Worm (Caenorhabditis elegans): ENCODE measurements around the gene B0228.8.

B0228.8 gene

DNA sequence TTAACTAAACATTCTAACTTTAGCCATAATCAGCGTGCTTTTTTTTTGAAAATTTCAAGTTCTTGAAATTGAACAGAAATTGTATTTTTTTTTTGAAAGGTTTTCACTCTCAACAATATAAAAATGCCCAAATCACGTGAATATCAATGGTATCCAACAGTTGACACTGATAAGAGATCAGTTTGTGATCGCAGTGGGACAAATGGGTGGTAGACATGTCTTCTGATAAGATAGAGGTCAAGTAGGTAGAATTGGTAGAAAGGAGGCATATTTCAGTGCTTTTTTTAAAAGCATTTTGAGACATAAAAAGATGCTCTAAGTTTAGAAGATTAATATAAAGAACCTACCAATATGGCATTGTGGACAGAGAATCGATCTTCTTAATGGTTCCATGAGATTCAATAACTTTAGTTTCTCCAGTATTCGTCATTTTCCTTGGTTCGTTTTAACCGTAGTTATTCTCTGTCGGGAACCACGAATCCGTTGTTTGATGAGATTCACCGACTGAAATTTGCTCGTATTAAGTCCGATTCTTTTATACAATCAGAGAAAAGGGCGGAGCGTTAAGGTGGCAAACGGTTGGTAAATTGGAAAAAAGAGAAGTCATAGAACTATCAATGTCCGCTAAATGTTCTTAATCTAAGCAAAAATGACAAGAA lies 16.1 kb upstream of the B0228.8 start, which contains the start of gene mthf-1:
Gene mthf-1 (minus strand): TSS at position 504 of the 659 bp plus-strand sequence.
- TF ChIP-seq med-1 (GFP tag; optimal IDR thresholded peaks at IDR 0.05; ENCODE audit: insufficient read depth) (no peak), ztf-29 (GFP tag; IDR thresholded peaks at IDR 0.05) (no peak), T22C8.4 (GFP tag; IDR thresholded peaks at IDR 0.05) (no peak), cog-1 (tag; optimal IDR thresholded peaks at IDR 0.05) (no peak), ref-1 (GFP tag; conservative IDR thresholded peaks at IDR 0.05) (no peak), ztf-23 (GFP tag; IDR thresholded peaks at IDR 0.05) (no peak), tab-1 (GFP tag; IDR thresholded peaks at IDR 0.05) (no peak), klf-2 (GFP tag; conservative IDR thresholded peaks at IDR 0.05) (no peak), flt-1 (GFP tag; IDR thresholded peaks at IDR 0.05) (no peak)

- TF ChIP-seq med-1 (GFP tag; optimal IDR thresholded peaks at IDR 0.05; ENCODE audit: insufficient read depth) (no peak), klf-2 (GFP tag; conservative IDR thresholded peaks at IDR 0.05) (no peak), ztf-23 (GFP tag; IDR thresholded peaks at IDR 0.05) (no peak), tab-1 (GFP tag; IDR thresholded peaks at IDR 0.05) (no peak), cog-1 (tag; optimal IDR thresholded peaks at IDR 0.05) (no peak)
Measured at ce11 chrII:7776715-7777114, 15.4 kb upstream of the B0228.8 start.

DNA sequence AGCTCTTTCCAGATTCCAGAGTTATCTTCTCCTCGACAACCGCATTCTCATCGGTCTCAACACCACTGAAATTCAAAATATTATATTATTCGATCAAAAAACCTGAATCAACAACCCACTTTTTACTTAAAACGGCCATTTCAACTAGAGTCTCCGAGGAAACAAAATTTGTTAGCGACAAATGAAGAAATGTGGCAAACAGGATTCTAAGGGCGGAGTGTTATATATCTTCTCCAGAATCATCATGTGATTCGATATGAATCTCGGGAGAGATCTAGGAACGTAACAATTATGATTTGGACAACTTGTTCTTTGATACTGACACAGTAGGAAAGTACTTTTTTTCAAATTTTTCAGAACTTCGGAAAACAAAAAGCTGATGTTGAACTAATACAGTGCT lies 14.9 kb upstream of the B0228.8 start:
- TF ChIP-seq cog-1 (tag; optimal IDR thresholded peaks at IDR 0.05) = no peak
- no peak for TF ChIP-seq klf-2 (GFP tag; conservative IDR thresholded peaks at IDR 0.05)
- TF ChIP-seq flt-1 (GFP tag; IDR thresholded peaks at IDR 0.05) = no peak
- TF ChIP-seq tab-1 (GFP tag; IDR thresholded peaks at IDR 0.05) = no peak
- no peak for TF ChIP-seq T22C8.4 (GFP tag; IDR thresholded peaks at IDR 0.05)
- TF ChIP-seq ztf-23 (GFP tag; IDR thresholded peaks at IDR 0.05) = no peak
- no peak for TF ChIP-seq med-1 (GFP tag; optimal IDR thresholded peaks at IDR 0.05; ENCODE audit: insufficient read depth)
- TF ChIP-seq ztf-29 (GFP tag; IDR thresholded peaks at IDR 0.05) = no peak
- no peak for TF ChIP-seq ref-1 (GFP tag; conservative IDR thresholded peaks at IDR 0.05)

DNA sequence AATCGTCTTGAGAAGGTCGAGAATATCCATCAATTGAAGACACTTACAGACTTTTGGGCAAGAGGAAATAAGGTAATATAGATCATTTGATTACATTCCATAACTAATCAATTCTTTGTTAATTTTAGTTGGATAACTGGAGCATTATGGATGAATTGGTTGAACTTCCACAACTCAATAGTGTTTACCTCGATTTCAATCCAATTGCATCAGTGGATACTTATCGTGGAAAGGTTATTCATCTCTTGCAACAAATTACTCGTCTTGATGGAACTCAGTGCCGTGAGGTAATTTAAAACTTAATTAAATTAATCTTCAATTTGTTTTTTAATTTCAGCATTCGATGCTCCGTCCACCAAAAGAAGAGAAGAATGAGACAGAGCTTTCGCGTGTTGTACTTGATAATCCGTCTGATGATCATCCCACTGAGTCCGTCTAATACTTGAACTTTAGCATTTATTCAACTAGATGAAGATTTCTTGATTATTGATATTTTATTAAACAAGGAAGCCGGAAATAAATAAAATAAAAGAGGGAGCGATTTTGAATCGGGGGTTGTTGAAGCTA lies 12.2 kb upstream of the B0228.8 start:
- TF ChIP-seq tab-1 (GFP tag; IDR thresholded peaks at IDR 0.05) = no peak
- no peak for TF ChIP-seq med-1 (GFP tag; optimal IDR thresholded peaks at IDR 0.05; ENCODE audit: insufficient read depth)
- TF ChIP-seq ztf-23 (GFP tag; IDR thresholded peaks at IDR 0.05) = no peak
- TF ChIP-seq flt-1 (GFP tag; IDR thresholded peaks at IDR 0.05) = no peak
- no peak for TF ChIP-seq klf-2 (GFP tag; conservative IDR thresholded peaks at IDR 0.05)
- no peak for TF ChIP-seq ztf-29 (GFP tag; IDR thresholded peaks at IDR 0.05)
- no peak for TF ChIP-seq cog-1 (tag; optimal IDR thresholded peaks at IDR 0.05)
- no peak for TF ChIP-seq ref-1 (GFP tag; conservative IDR thresholded peaks at IDR 0.05)
- no peak for TF ChIP-seq T22C8.4 (GFP tag; IDR thresholded peaks at IDR 0.05)

DNA sequence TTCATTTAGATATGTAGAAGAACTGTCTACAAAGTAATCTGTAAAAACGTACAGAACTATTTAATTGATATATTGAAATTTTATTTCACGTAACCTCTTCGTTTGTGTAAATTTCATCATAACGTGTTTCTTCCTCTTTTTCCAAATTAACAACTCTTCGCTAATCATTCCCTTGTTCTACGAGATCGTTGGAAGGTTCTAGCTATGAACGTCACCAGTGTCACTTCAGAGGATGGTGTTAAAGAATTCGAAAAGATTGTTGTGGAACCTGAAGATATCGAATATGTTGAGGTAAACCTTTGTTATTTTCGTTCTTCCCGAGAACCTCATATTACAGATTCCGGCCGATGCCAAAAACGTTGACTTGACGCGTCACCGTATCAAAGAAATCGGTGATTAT lies 11.1 kb upstream of the B0228.8 start, which contains the start of gene C06A8.6:
Gene C06A8.6 (plus strand): TSS at position 89 of the 400 bp plus-strand sequence.
- TF ChIP-seq ztf-29 (GFP tag; IDR thresholded peaks at IDR 0.05) (no peak), klf-2 (GFP tag; conservative IDR thresholded peaks at IDR 0.05) (no peak), flt-1 (GFP tag; IDR thresholded peaks at IDR 0.05) (no peak), ztf-23 (GFP tag; IDR thresholded peaks at IDR 0.05) (no peak), T22C8.4 (GFP tag; IDR thresholded peaks at IDR 0.05) (no peak), tab-1 (GFP tag; IDR thresholded peaks at IDR 0.05) (no peak), ref-1 (GFP tag; conservative IDR thresholded peaks at IDR 0.05) (no peak), cog-1 (tag; optimal IDR thresholded peaks at IDR 0.05) (no peak)

DNA sequence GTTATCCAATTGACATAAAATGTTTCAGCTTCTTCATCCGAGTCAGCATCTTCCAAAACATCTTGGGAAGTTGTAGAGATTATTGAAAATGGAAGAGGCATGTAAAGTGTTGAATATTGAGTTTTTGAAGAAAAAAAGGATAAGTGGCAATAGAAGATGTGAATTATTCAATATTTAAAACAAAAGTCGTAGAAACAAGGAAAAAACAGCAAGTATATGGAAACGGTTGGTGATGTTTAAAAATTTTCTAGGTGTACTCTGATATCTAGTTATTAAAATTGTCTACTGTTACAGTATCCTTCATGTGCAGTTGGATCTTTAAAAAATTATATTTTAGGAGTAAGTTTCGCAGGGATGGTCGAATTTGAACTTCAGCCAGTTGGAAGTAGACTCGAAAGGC lies 10.6 kb upstream of the B0228.8 start, which contains the start of gene C06A8.8:
Gene C06A8.8 (minus strand): TSS at position 101 of the 400 bp plus-strand sequence.
- no peak for TF ChIP-seq klf-2 (GFP tag; conservative IDR thresholded peaks at IDR 0.05)
- TF ChIP-seq flt-1 (GFP tag; IDR thresholded peaks at IDR 0.05) = no peak
- TF ChIP-seq ztf-23 (GFP tag; IDR thresholded peaks at IDR 0.05) = no peak
- TF ChIP-seq ref-1 (GFP tag; conservative IDR thresholded peaks at IDR 0.05) = no peak

ce11 chrII:7770253-7770652 lies 8.9 kb upstream of the B0228.8 start:
- TF ChIP-seq tab-1 (GFP tag; IDR thresholded peaks at IDR 0.05) (no peak), ref-1 (GFP tag; conservative IDR thresholded peaks at IDR 0.05) (no peak), klf-2 (GFP tag; conservative IDR thresholded peaks at IDR 0.05) (no peak), ztf-29 (GFP tag; IDR thresholded peaks at IDR 0.05) (no peak), flt-1 (GFP tag; IDR thresholded peaks at IDR 0.05) (no peak), med-1 (GFP tag; optimal IDR thresholded peaks at IDR 0.05; ENCODE audit: insufficient read depth) (no peak), ztf-23 (GFP tag; IDR thresholded peaks at IDR 0.05) (no peak), cog-1 (tag; optimal IDR thresholded peaks at IDR 0.05) (no peak), T22C8.4 (GFP tag; IDR thresholded peaks at IDR 0.05) (no peak)

DNA sequence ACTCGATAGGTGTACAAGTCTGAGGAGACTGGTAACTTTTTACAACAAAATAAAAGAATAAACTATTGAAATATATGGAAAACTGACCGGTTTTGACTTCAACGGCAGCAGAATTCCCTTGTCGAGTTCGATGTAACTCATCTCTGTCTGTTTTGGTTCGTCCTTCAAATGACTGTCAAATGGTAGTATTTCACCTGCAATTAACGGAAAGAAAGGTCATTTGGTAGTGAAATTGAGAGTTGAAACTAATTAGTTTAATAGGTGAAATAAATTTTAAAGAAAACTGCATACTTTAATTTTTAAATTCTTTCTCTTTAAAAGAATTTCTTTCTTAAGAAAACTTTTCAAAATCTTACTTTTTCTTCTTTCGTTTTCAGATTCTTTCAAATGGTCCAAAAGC lies 7.9 kb upstream of the B0228.8 start:
- TF ChIP-seq ztf-23 (GFP tag; IDR thresholded peaks at IDR 0.05) = no peak
- TF ChIP-seq tab-1 (GFP tag; IDR thresholded peaks at IDR 0.05) = no peak
- TF ChIP-seq klf-2 (GFP tag; conservative IDR thresholded peaks at IDR 0.05) = no peak
- no peak for TF ChIP-seq T22C8.4 (GFP tag; IDR thresholded peaks at IDR 0.05)
- TF ChIP-seq ztf-29 (GFP tag; IDR thresholded peaks at IDR 0.05) = no peak
- TF ChIP-seq med-1 (GFP tag; optimal IDR thresholded peaks at IDR 0.05; ENCODE audit: insufficient read depth) = no peak
- TF ChIP-seq flt-1 (GFP tag; IDR thresholded peaks at IDR 0.05) = no peak
- no peak for TF ChIP-seq ref-1 (GFP tag; conservative IDR thresholded peaks at IDR 0.05)
- TF ChIP-seq cog-1 (tag; optimal IDR thresholded peaks at IDR 0.05) = no peak

DNA sequence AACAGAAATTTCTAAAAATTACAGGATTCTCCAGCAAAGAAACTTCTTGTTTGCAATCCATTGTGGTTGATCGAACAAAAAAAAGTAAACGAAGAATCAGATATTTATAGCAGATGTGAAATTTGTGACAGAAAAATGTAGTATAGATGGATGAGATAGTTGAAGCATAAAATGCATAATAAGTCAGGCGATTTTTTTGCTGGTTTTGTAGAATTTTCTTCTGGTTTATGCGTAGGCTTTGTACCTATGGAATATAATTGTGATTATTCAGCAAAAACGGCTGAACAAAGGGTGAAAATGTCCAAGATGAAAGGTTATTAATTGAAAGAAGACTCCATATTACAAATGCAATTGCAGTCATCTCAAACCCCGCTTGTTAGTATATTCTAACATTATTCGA lies 4.1 kb upstream of the B0228.8 start, which contains the start of gene srh-39:
Gene srh-39 (minus strand): TSS at position 101 of the 400 bp plus-strand sequence.
- no peak for TF ChIP-seq ztf-29 (GFP tag; IDR thresholded peaks at IDR 0.05)
- TF ChIP-seq ref-1 (GFP tag; conservative IDR thresholded peaks at IDR 0.05) = no peak
- no peak for TF ChIP-seq tab-1 (GFP tag; IDR thresholded peaks at IDR 0.05)
- TF ChIP-seq klf-2 (GFP tag; conservative IDR thresholded peaks at IDR 0.05) = no peak
- no peak for TF ChIP-seq T22C8.4 (GFP tag; IDR thresholded peaks at IDR 0.05)
- TF ChIP-seq cog-1 (tag; optimal IDR thresholded peaks at IDR 0.05) = no peak
- TF ChIP-seq ztf-23 (GFP tag; IDR thresholded peaks at IDR 0.05) = no peak
- TF ChIP-seq flt-1 (GFP tag; IDR thresholded peaks at IDR 0.05) = no peak
- no peak for TF ChIP-seq med-1 (GFP tag; optimal IDR thresholded peaks at IDR 0.05; ENCODE audit: insufficient read depth)
